Worm (Caenorhabditis elegans) whole organism, L4 larva: ENCODE data around the gene asp-2.
A peak's percentile ranks its signal among the peaks of the same experiment; 100 is the strongest.

ENCODE experiments used
- F10B5.3 ChIP-seq: sonication (generic microtip); optimal IDR thresholded peaks from 2 replicates; lab custom pipeline; 2016; ENCODE audit warnings: mild to moderate bottlenecking, missing genetic modification characterization, missing compliant biosample characterization
- F44E2.7 ChIP-seq: fragments of 200-800 bp; sonication (Bioruptor generic); IDR thresholded peaks from 2 replicates; pipeline ENCODE4 v2.1.2; 2022; ENCODE audit warnings: missing genetic modification characterization, missing compliant biosample characterization
- F49E8.2 ChIP-seq: sonication (generic microtip); optimal IDR thresholded peaks from 2 replicates; lab custom pipeline; 2016; ENCODE audit warnings: missing compliant biosample characterization, mild to moderate bottlenecking, missing genetic modification characterization, borderline replicate concordance
- R02D3.7 ChIP-seq: fragments of 150-350 bp; sonication (generic microtip); optimal IDR thresholded peaks from 3 replicates; lab custom pipeline; 2014; ENCODE audit warnings: missing biosample characterization, missing genetic modification characterization
- T26A8.4 ChIP-seq: fragments of 200-800 bp; sonication (Bioruptor generic); IDR thresholded peaks from 2 replicates; pipeline ENCODE4 v1.3.6; 2022; ENCODE audit warnings: missing genetic modification characterization, missing compliant biosample characterization
- Y105C5A.15 ChIP-seq: fragments of 200-800 bp; sonication (Bioruptor generic); IDR thresholded peaks from 2 replicates; pipeline ENCODE4 v1.3.6; 2022; ENCODE audit warnings: missing genetic modification characterization, missing compliant biosample characterization
- Y5F2A.4 ChIP-seq: fragments of 200-800 bp; sonication (Bioruptor generic); optimal IDR thresholded peaks from 2 replicates; lab custom pipeline; 2018; ENCODE audit warnings: mild to moderate bottlenecking, missing genetic modification characterization, missing compliant biosample characterization
- ZK337.2 ChIP-seq: fragments of 200-800 bp; sonication (Bioruptor generic); IDR thresholded peaks from 2 replicates; pipeline ENCODE4 v1.3.6; 2022; ENCODE audit warnings: missing genetic modification reagents, missing genetic modification characterization, missing compliant biosample characterization
- ZK546.5 ChIP-seq, 2 experiments: sonication (generic microtip); optimal IDR thresholded peaks; 2 replicates each; lab custom pipeline; 2017; ENCODE audit warnings: missing biosample characterization in 2 of 2, missing genetic modification characterization in 2 of 2
- attf-4 ChIP-seq: sonication (generic microtip); optimal IDR thresholded peaks from 3 replicates; lab custom pipeline; 2017; ENCODE audit warnings: missing biosample characterization, missing genetic modification characterization
- ceh-20 ChIP-seq: fragments of 200-800 bp; sonication (Bioruptor generic); IDR thresholded peaks from 2 replicates; pipeline ENCODE4 v1.3.6; 2022; ENCODE audit warnings: missing genetic modification reagents, missing genetic modification characterization, missing compliant biosample characterization
- ceh-44 ChIP-seq: fragments of 200-800 bp; sonication (Bioruptor generic); IDR thresholded peaks from 2 replicates; pipeline ENCODE4 v1.3.6; 2022; ENCODE audit warnings: missing genetic modification reagents, missing genetic modification characterization, missing compliant biosample characterization
- ceh-82 ChIP-seq: sonication (generic microtip); optimal IDR thresholded peaks from 2 replicates; lab custom pipeline; 2017; ENCODE audit warnings: missing biosample characterization, missing genetic modification characterization
- cey-2 ChIP-seq: sonication (generic microtip); optimal IDR thresholded peaks from 3 replicates; lab custom pipeline; 2017; ENCODE audit warnings: missing genetic modification characterization, mild to moderate bottlenecking, missing compliant biosample characterization, antibody characterized with exemption, borderline replicate concordance; ENCODE audit not compliant: insufficient read depth
- ctbp-1 ChIP-seq: fragments of 200-800 bp; sonication (Bioruptor generic); IDR thresholded peaks from 2 replicates; pipeline ENCODE4 v1.3.6; 2022; ENCODE audit warnings: missing genetic modification reagents, missing genetic modification characterization, missing compliant biosample characterization
- daf-12 ChIP-seq: fragments of 150-350 bp; optimal IDR thresholded peaks from 2 replicates; lab custom pipeline; 2014; ENCODE audit warnings: missing biosample characterization, missing genetic modification reagents, missing genetic modification characterization
- daf-16 ChIP-seq, 3 experiments: sonication (generic microtip); optimal IDR thresholded peaks; 2 replicates each; lab custom pipeline; 2016 to 2017; ENCODE audit warnings: missing genetic modification characterization in 3 of 3, missing genetic modification reagents in 3 of 3, mild to moderate bottlenecking in 2 of 3, missing compliant biosample characterization in 2 of 3, missing biosample characterization in 1 of 3, moderate library complexity in 1 of 3
- daf-8 ChIP-seq: fragments of 200-800 bp; sonication (Bioruptor generic); IDR thresholded peaks from 2 replicates; pipeline ENCODE4 v1.3.6; 2022; ENCODE audit warnings: missing genetic modification characterization, missing compliant biosample characterization
- dmd-6 ChIP-seq: fragments of 200-800 bp; sonication (Bioruptor generic); IDR thresholded peaks from 2 replicates; pipeline ENCODE4 v1.3.6; 2022; ENCODE audit warnings: missing genetic modification reagents, missing genetic modification characterization, missing compliant biosample characterization
- dpl-1 ChIP-seq: fragments of 150-350 bp; optimal IDR thresholded peaks from 2 replicates; lab custom pipeline; 2014; ENCODE audit warnings: missing biosample characterization, missing genetic modification reagents, missing genetic modification characterization
- duxl-1 ChIP-seq: sonication (generic microtip); optimal IDR thresholded peaks from 2 replicates; lab custom pipeline; 2016; ENCODE audit warnings: mild to moderate bottlenecking, missing genetic modification characterization, moderate library complexity, missing compliant biosample characterization; ENCODE audit not compliant: poor library complexity
- egl-43 ChIP-seq: fragments of 200-800 bp; sonication (Bioruptor generic); IDR thresholded peaks from 2 replicates; pipeline ENCODE4 v1.3.6; 2022; ENCODE audit warnings: missing genetic modification reagents, missing genetic modification characterization, missing compliant biosample characterization
- fos-1 ChIP-seq: fragments of 150-350 bp; optimal IDR thresholded peaks from 2 replicates; lab custom pipeline; 2014; ENCODE audit warnings: missing biosample characterization, missing genetic modification characterization
- gei-8 ChIP-seq: fragments of 200-800 bp; sonication (Bioruptor generic); optimal IDR thresholded peaks from 2 replicates; lab custom pipeline; 2018; ENCODE audit warnings: mild to moderate bottlenecking, missing genetic modification characterization, missing compliant biosample characterization
- hlh-11 ChIP-seq: fragments of 200-800 bp; sonication (Bioruptor generic); optimal IDR thresholded peaks from 2 replicates; lab custom pipeline; 2018; ENCODE audit warnings: mild to moderate bottlenecking, missing genetic modification characterization, missing compliant biosample characterization
- lim-7 ChIP-seq: fragments of 200-800 bp; sonication (Bioruptor generic); IDR thresholded peaks from 2 replicates; pipeline ENCODE4 v1.3.6; 2022; ENCODE audit warnings: missing genetic modification characterization, missing compliant biosample characterization
- lin-1 ChIP-seq: fragments of 200-800 bp; sonication (Bioruptor generic); IDR thresholded peaks from 2 replicates; pipeline ENCODE4 v1.3.6; 2022; ENCODE audit warnings: missing genetic modification reagents, missing genetic modification characterization, missing compliant biosample characterization
- lin-15B ChIP-seq: fragments of 150-350 bp; sonication (generic microtip); optimal IDR thresholded peaks from 3 replicates; lab custom pipeline; 2014; ENCODE audit warnings: missing biosample characterization, missing genetic modification characterization
- lin-29 ChIP-seq: fragments of 200-800 bp; sonication (Bioruptor generic); IDR thresholded peaks from 2 replicates; pipeline ENCODE4 v1.3.6; 2022; ENCODE audit warnings: missing genetic modification reagents, missing genetic modification characterization, missing compliant biosample characterization
- lin-38 ChIP-seq: fragments of 200-800 bp; sonication (Bioruptor generic); IDR thresholded peaks from 2 replicates; pipeline ENCODE4 v1.3.6; 2022; ENCODE audit warnings: missing genetic modification reagents, missing genetic modification characterization, missing compliant biosample characterization
- lin-39 ChIP-seq: fragments of 150-350 bp; optimal IDR thresholded peaks from 2 replicates; lab custom pipeline; 2014; ENCODE audit warnings: missing biosample characterization, missing genetic modification reagents, missing genetic modification characterization
- lir-3 ChIP-seq: sonication (generic microtip); optimal IDR thresholded peaks from 2 replicates; lab custom pipeline; 2016; ENCODE audit warnings: mild to moderate bottlenecking, missing genetic modification characterization, missing compliant biosample characterization
- lsy-2 ChIP-seq, 2 experiments: fragments of 150-350 bp in 1 of 2; sonication (generic microtip) in 1 of 2; optimal IDR thresholded peaks; 2 replicates each; lab custom pipeline; 2014 to 2017; ENCODE audit warnings: missing biosample characterization in 2 of 2, missing genetic modification characterization in 2 of 2
- madf-9 ChIP-seq: fragments of 200-800 bp; sonication (Bioruptor generic); conservative IDR thresholded peaks from 2 replicates; pipeline ENCODE4 v1.3.6; 2022; ENCODE audit warnings: missing genetic modification reagents, missing genetic modification characterization, missing compliant biosample characterization
- mdl-1 ChIP-seq, 2 experiments: fragments of 150-350 bp in 1 of 2; sonication (generic microtip) in 1 of 2; optimal IDR thresholded peaks; 2 replicates each; lab custom pipeline; 2014 to 2017; ENCODE audit warnings: missing biosample characterization in 2 of 2, missing genetic modification characterization in 2 of 2
- mdt-29 ChIP-seq: fragments of 200-800 bp; sonication (Bioruptor generic); IDR thresholded peaks from 2 replicates; pipeline ENCODE4 v1.3.6; 2022; ENCODE audit warnings: missing genetic modification reagents, missing genetic modification characterization, missing compliant biosample characterization
- mep-1 ChIP-seq: fragments of 150-350 bp; sonication (generic microtip); optimal IDR thresholded peaks from 3 replicates; lab custom pipeline; 2014; ENCODE audit warnings: missing biosample characterization, missing genetic modification characterization
- nhr-10 ChIP-seq: fragments of 150-350 bp; optimal IDR thresholded peaks from 2 replicates; lab custom pipeline; 2014; ENCODE audit warnings: missing biosample characterization, missing genetic modification characterization
- nhr-102 ChIP-seq: sonication (generic microtip); optimal IDR thresholded peaks from 2 replicates; lab custom pipeline; 2016; ENCODE audit warnings: mild to moderate bottlenecking, missing genetic modification characterization, moderate library complexity, missing compliant biosample characterization
- nhr-11 ChIP-seq: fragments of 150-350 bp; optimal IDR thresholded peaks from 2 replicates; lab custom pipeline; 2014; ENCODE audit warnings: missing biosample characterization, missing genetic modification characterization
- saeg-2 ChIP-seq: fragments of 200-800 bp; sonication (Bioruptor generic); IDR thresholded peaks from 2 replicates; pipeline ENCODE4 v1.3.6; 2022; ENCODE audit warnings: missing genetic modification reagents, missing genetic modification characterization, missing compliant biosample characterization
- set-16 ChIP-seq: fragments of 200-800 bp; sonication (Bioruptor generic); IDR thresholded peaks from 2 replicates; pipeline ENCODE4 v1.3.6; 2022; ENCODE audit warnings: missing genetic modification reagents, missing genetic modification characterization, missing compliant biosample characterization
- skn-1 ChIP-seq: fragments of 150-350 bp; optimal IDR thresholded peaks from 2 replicates; lab custom pipeline; 2014; ENCODE audit warnings: missing biosample characterization, missing genetic modification characterization
- snpc-4 ChIP-seq: fragments of 150-350 bp; optimal IDR thresholded peaks from 2 replicates; lab custom pipeline; 2014; ENCODE audit warnings: missing biosample characterization, missing genetic modification characterization
- spr-1 ChIP-seq: sonication (generic microtip); optimal IDR thresholded peaks from 2 replicates; lab custom pipeline; 2016; ENCODE audit warnings: mild to moderate bottlenecking, missing genetic modification characterization, missing compliant biosample characterization
- spr-3 ChIP-seq: fragments of 200-800 bp; sonication (Bioruptor generic); optimal IDR thresholded peaks from 2 replicates; lab custom pipeline; 2018; ENCODE audit warnings: mild to moderate bottlenecking, missing genetic modification characterization, missing compliant biosample characterization
- tag-97 ChIP-seq: fragments of 200-800 bp; sonication (Bioruptor generic); IDR thresholded peaks from 2 replicates; pipeline ENCODE4 v1.3.6; 2022; ENCODE audit warnings: missing genetic modification characterization, missing compliant biosample characterization
- unc-130 ChIP-seq: sonication (generic microtip); optimal IDR thresholded peaks from 2 replicates; lab custom pipeline; 2016; ENCODE audit warnings: missing genetic modification reagents, missing genetic modification characterization, missing compliant biosample characterization
- zfp-3 ChIP-seq: fragments of 200-800 bp; sonication (Bioruptor generic); conservative IDR thresholded peaks from 2 replicates; pipeline ENCODE4 v1.3.6; 2022; ENCODE audit warnings: missing genetic modification reagents, missing genetic modification characterization, missing compliant biosample characterization
- zip-11 ChIP-seq: fragments of 200-800 bp; sonication (Bioruptor generic); IDR thresholded peaks from 2 replicates; pipeline ENCODE4 v1.3.6; 2022; ENCODE audit warnings: missing genetic modification characterization, missing compliant biosample characterization
- ztf-11 ChIP-seq: fragments of 150-350 bp; optimal IDR thresholded peaks from 2 replicates; lab custom pipeline; 2014; ENCODE audit warnings: missing biosample characterization, missing genetic modification characterization
- ztf-7 ChIP-seq: fragments of 150-350 bp; optimal IDR thresholded peaks from 2 replicates; lab custom pipeline; 2014; ENCODE audit warnings: missing biosample characterization, missing genetic modification characterization

asp-2 gene

DNA sequence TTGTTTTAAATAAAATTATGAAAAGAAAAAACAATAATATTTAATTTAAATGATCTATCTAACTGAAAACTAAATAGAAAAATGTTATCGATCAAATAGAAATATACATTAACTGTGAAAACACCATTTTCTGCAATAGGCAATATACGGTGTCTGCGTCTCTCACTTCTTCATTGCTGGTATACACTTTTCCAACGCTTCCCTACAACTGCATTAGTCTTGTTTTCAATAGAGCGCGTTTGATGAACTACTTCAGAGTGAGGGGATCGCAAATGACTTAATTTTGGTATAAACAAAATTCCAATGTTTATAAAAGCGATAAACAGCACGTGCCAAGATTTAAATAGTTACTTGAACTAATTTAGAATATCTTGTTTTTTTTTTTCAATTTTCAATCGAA lies 9.6 kb downstream of the asp-2 start (continued):
- TF ChIP-seq tag-97 (GFP tag; lab: Robert Waterston, UW) (no peak), Y5F2A.4 (GFP tag; lab: Kevin White, UChicago) (no peak), saeg-2 (no peak), ztf-11 (tag; lab: Kevin White, UChicago) (no peak), egl-43 (no peak), lin-39 (tag; lab: Kevin White, UChicago) (no peak), nhr-102 (tag; lab: Kevin White, UChicago) (no peak), lim-7 (GFP tag; lab: Robert Waterston, UW) (no peak), mdl-1 (tag; optimal IDR thresholded peaks at IDR 0.05; lab: Kevin White, UChicago) (peak in 1 of 2 experiments; percentile 44), gei-8 (GFP tag; lab: Kevin White, UChicago) (no peak), ZK546.5 (tag; optimal IDR thresholded peaks at IDR 0.05; lab: Kevin White, UChicago) (no peak), dpl-1 (peak; percentile 64), ceh-20 (GFP tag; lab: Robert Waterston, UW) (no peak), zip-11 (no peak), ZK337.2 (GFP tag; lab: Robert Waterston, UW) (no peak), F10B5.3 (tag; lab: Kevin White, UChicago) (no peak), lin-15B (tag; lab: Kevin White, UChicago) (no peak), dmd-6 (GFP tag; lab: Robert Waterston, UW) (0 out of 2 replicates have a peak, but pooled peaks have one; percentile 14), spr-3 (GFP tag; lab: Kevin White, UChicago) (no peak), madf-9 (GFP tag; lab: Robert Waterston, UW) (no peak), daf-16 (GFP tag; optimal IDR thresholded peaks at IDR 0.05; lab: Kevin White, UChicago) (no peak), daf-16 (tag; optimal IDR thresholded peaks at IDR 0.05; lab: Kevin White, UChicago) (peak; percentile 81), F49E8.2 (tag; lab: Kevin White, UChicago) (no peak), fos-1 (no peak), lin-1 (GFP tag; lab: Robert Waterston, UW) (no peak), ctbp-1 (GFP tag; lab: Robert Waterston, UW) (no peak), lin-29 (GFP tag; lab: Robert Waterston, UW) (no peak), unc-130 (GFP tag; lab: Kevin White, UChicago) (no peak), Y105C5A.15 (GFP tag; lab: Robert Waterston, UW) (no peak), F44E2.7 (GFP tag; lab: Robert Waterston, UW) (no peak), lin-38 (peak; percentile 82), mdt-29 (GFP tag; lab: Robert Waterston, UW) (no peak), cey-2 (no peak), spr-1 (tag; lab: Kevin White, UChicago) (no peak), R02D3.7 (tag; lab: Kevin White, UChicago) (no peak), ztf-7 (no peak), snpc-4 (tag; lab: Kevin White, UChicago) (no peak), daf-12 (tag; lab: Kevin White, UChicago) (no peak), T26A8.4 (no peak), skn-1 (no peak), duxl-1 (no peak), hlh-11 (tag; lab: Kevin White, UChicago) (peak; percentile 56), set-16 (no peak), ceh-82 (tag; lab: Kevin White, UChicago) (no peak), nhr-10 (tag; lab: Kevin White, UChicago) (no peak), ceh-44 (GFP tag; lab: Robert Waterston, UW) (no peak), daf-8 (GFP tag; lab: Robert Waterston, UW) (no peak), lir-3 (tag; lab: Kevin White, UChicago) (no peak), mep-1 (tag; lab: Kevin White, UChicago) (peak; percentile 81), zfp-3 (no peak), lsy-2 (tag; optimal IDR thresholded peaks at IDR 0.05; lab: Kevin White, UChicago) (peak in 1 of 2 experiments; percentile 83), attf-4 (no peak), nhr-11 (tag; lab: Kevin White, UChicago) (peak; percentile 43)
